Worm (Caenorhabditis elegans): ENCODE results near the gene fln-1.
A peak's percentile ranks its signal among the peaks of the same experiment; 100 is the strongest.

The fln-1 gene

ce11 chrIV:390279-390678, 14.5 kb upstream of the fln-1 start, which contains the start of the genes ears-2 and uncp-18 (continued):
- TF ChIP-seq C17E4.6 (GFP tag; IDR thresholded peaks at IDR 0.05) (peak; percentile 72; the same call in 1 of the 2 replicates), dox-1 (GFP tag; IDR thresholded peaks at IDR 0.05) (peak; percentile 97), hsf-1 (GFP tag; IDR thresholded peaks at IDR 0.05) (peak; percentile 65), F22D6.2 (tag; optimal IDR thresholded peaks at IDR 0.05) (peak; percentile 41), pbrm-1 (GFP tag; IDR thresholded peaks at IDR 0.05) (peak; percentile 87), F37B4.10 (GFP tag; IDR thresholded peaks at IDR 0.05) (no peak), unc-130 (GFP tag; optimal IDR thresholded peaks at IDR 0.05) (peak; percentile 94), nhr-179 (tag; optimal IDR thresholded peaks at IDR 0.05) (no peak), madf-6 (GFP tag; IDR thresholded peaks at IDR 0.05) (peak; percentile 65), gei-17 (GFP tag; optimal IDR thresholded peaks at IDR 0.05) (peak; percentile 63), F10E7.11 (tag; optimal IDR thresholded peaks at IDR 0.05) (peak; percentile 46), lin-35 (GFP tag; optimal IDR thresholded peaks at IDR 0.05) (peak in 2 of 3 experiments; percentile 76 to 88), hlh-26 (GFP tag; conservative IDR thresholded peaks at IDR 0.05) (no peak), mel-28 (tag; optimal IDR thresholded peaks at IDR 0.05; ENCODE audit: borderline replicate concordance) (peak; percentile 33), B0261.1 (tag; optimal IDR thresholded peaks at IDR 0.05) (peak; percentile 22), lir-1 (GFP tag; conservative IDR thresholded peaks at IDR 0.05) (peak; percentile 75), Y56A3A.18 (GFP tag; IDR thresholded peaks at IDR 0.05) (no peak), K12H6.12 (tag; optimal IDR thresholded peaks at IDR 0.05) (peak; percentile 81), efl-1 (GFP tag; optimal IDR thresholded peaks at IDR 0.05) (peak; percentile 34), B0035.1 (tag; optimal IDR thresholded peaks at IDR 0.05) (peak; percentile 50), rpc-1 (optimal IDR thresholded peaks at IDR 0.05) (peak; percentile 68), rpc-1 (tag; optimal IDR thresholded peaks at IDR 0.05) (peak; percentile 3), F39B2.1 (GFP tag; IDR thresholded peaks at IDR 0.05) (no peak), dpff-1 (tag; optimal IDR thresholded peaks at IDR 0.05) (no peak), pha-4 (tag; optimal IDR thresholded peaks at IDR 0.05) (no peak), cebp-2 (GFP tag; IDR thresholded peaks at IDR 0.05) (no peak), chd-7 (tag; optimal IDR thresholded peaks at IDR 0.05) (peak; percentile 66), attf-5 (GFP tag; optimal IDR thresholded peaks at IDR 0.05) (peak; percentile 98), mcd-1 (GFP tag; IDR thresholded peaks at IDR 0.05) (peak; percentile 89), atf-7 (tag; optimal IDR thresholded peaks at IDR 0.05) (peak; percentile 63), die-1 (tag; optimal IDR thresholded peaks at IDR 0.05) (peak; percentile 62), aptf-3 (GFP tag; IDR thresholded peaks at IDR 0.05) (no peak), ceh-100 (GFP tag; IDR thresholded peaks at IDR 0.05) (peak; percentile 97), hmg-1.2 (GFP tag; IDR thresholded peaks at IDR 0.05) (peak; percentile 73), ztf-3 (GFP tag; optimal IDR thresholded peaks at IDR 0.05) (no peak), T07F8.4 (tag; optimal IDR thresholded peaks at IDR 0.05) (peak; percentile 74), snpc-4 (GFP tag; optimal IDR thresholded peaks at IDR 0.05) (peak; percentile 43), snpc-4 (tag; optimal IDR thresholded peaks at IDR 0.05) (peak; percentile 58 to 88 (median 74)), ztf-25 (GFP tag; IDR thresholded peaks at IDR 0.05) (peak; percentile 96), C06A6.2 (GFP tag; conservative IDR thresholded peaks at IDR 0.05) (peak; percentile 97), snpc-1.1 (tag; optimal IDR thresholded peaks at IDR 0.05; ENCODE audit: insufficient read depth) (peak; percentile 66), F57C9.4 (tag; optimal IDR thresholded peaks at IDR 0.05) (peak; percentile 31), let-607 (tag; optimal IDR thresholded peaks at IDR 0.05) (peak in 1 of 2 experiments; percentile 77), tbp1 (GFP tag; optimal IDR thresholded peaks at IDR 0.05) (peak; percentile 74), zfh-2 (GFP tag; conservative IDR thresholded peaks at IDR 0.05) (peak; percentile 93), nhr-120 (GFP tag; IDR thresholded peaks at IDR 0.05) (no peak), F23B12.7 (tag; optimal IDR thresholded peaks at IDR 0.05; ENCODE audit: insufficient read depth) (peak; percentile 87), madf-10 (tag; optimal IDR thresholded peaks at IDR 0.05) (peak; percentile 89), Y53F4B.3 (GFP tag; IDR thresholded peaks at IDR 0.05) (no peak)

Data from whole organism, young adult.